Worm (Caenorhabditis elegans) whole organism, L4/young adult: ENCODE data around the gene F54B11.7.

Experiments
- W03F9.2 ChIP-seq: fragments of 150-350 bp; optimal IDR thresholded peaks from 2 replicates; lab custom pipeline; 2014; ENCODE audit warnings: missing biosample characterization, missing genetic modification characterization
- dao-5 ChIP-seq: sonication (generic microtip); optimal IDR thresholded peaks from 2 replicates; lab custom pipeline; 2016; ENCODE audit warnings: missing genotype, missing genetic modification characterization, moderate library complexity, missing compliant biosample characterization
- him-1 ChIP-seq: sonication (generic microtip); optimal IDR thresholded peaks from 2 replicates; lab custom pipeline; 2016; ENCODE audit warnings: missing genotype, missing genetic modification reagents, missing genetic modification characterization, missing compliant biosample characterization

ce11 chrX:13592367-13592766 is 7.9 kb upstream of the F54B11.7 start, which contains the start of gene F54B11.4:
- TF ChIP-seq him-1 (tag; lab: Kevin White, UChicago), result no peak
- no peak for TF ChIP-seq W03F9.2 (tag; lab: Kevin White, UChicago)
- no peak for TF ChIP-seq dao-5 (tag; lab: Kevin White, UChicago)
